Worm (Caenorhabditis elegans): Measurements from ENCODE around the gene T28A11.16.

The T28A11.16 gene

ce11 chrV:3227373-3227772, 31.6 kb downstream of the T28A11.16 start, which contains the start of gene K08D9.2:
K08D9.2 (plus strand) TSS chrV:3227673.
- TF ChIP-seq madf-8 (GFP tag; conservative IDR thresholded peaks at IDR 0.05) (no peak), let-526 (GFP tag; IDR thresholded peaks at IDR 0.05) (no peak), ZK185.1 (tag; optimal IDR thresholded peaks at IDR 0.05; ENCODE audit: poor library complexity, severe bottlenecking) (no peak), him-1 (tag; optimal IDR thresholded peaks at IDR 0.05) (no peak), cebp-1 (GFP tag; IDR thresholded peaks at IDR 0.05) (no peak), cebp-1 (tag; optimal IDR thresholded peaks at IDR 0.05) (no peak)

ce11 chrV:3218604-3219003, 40.4 kb downstream of the T28A11.16 start:
- TF ChIP-seq egrh-3 (GFP tag; IDR thresholded peaks at IDR 0.05) (no peak), snpc-3.4 (tag; optimal IDR thresholded peaks at IDR 0.05) (no peak), dox-1 (GFP tag; IDR thresholded peaks at IDR 0.05) (no peak), ceh-40 (GFP tag; IDR thresholded peaks at IDR 0.05) (no peak), K11D2.4 (GFP tag; IDR thresholded peaks at IDR 0.05) (no peak), Y53F4B.3 (GFP tag; IDR thresholded peaks at IDR 0.05) (no peak), lin-35 (GFP tag; optimal IDR thresholded peaks at IDR 0.05) (no peak), ets-4 (GFP tag; optimal IDR thresholded peaks at IDR 0.05) (no peak), F37B4.10 (GFP tag; IDR thresholded peaks at IDR 0.05) (no peak), lsl-1 (GFP tag; optimal IDR thresholded peaks at IDR 0.05) (no peak), zim-3 (tag; optimal IDR thresholded peaks at IDR 0.05) (no peak), nfyb-1 (GFP tag; IDR thresholded peaks at IDR 0.05) (no peak), F55B11.4 (tag; optimal IDR thresholded peaks at IDR 0.05; ENCODE audit: borderline replicate concordance, insufficient read depth) (no peak), C06A6.2 (GFP tag; conservative IDR thresholded peaks at IDR 0.05) (no peak), T26A5.8 (tag; optimal IDR thresholded peaks at IDR 0.05) (no peak), ztf-25 (GFP tag; IDR thresholded peaks at IDR 0.05) (no peak), F33H1.4 (GFP tag; IDR thresholded peaks at IDR 0.05) (no peak), egl-44 (GFP tag; IDR thresholded peaks at IDR 0.05) (no peak)

DNA sequence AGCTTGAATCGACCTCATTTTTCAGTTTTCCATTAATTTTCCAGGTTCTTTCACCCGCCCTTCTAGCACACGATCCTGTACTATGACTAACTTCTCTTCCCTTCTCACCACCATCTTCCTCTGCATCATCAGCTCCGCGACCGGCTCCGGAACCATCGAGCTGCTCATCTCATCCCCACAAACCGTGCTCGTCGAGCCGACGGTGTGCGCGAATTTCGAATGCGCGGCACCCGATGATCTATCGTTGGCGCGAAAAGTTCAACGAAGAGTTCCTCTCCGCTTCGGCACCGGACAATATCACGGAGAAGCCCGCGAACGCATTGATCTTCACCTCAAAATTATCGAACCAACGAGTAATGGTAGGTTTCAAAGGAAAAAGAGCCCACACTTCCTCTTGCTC, 48.9 kb downstream of the T28A11.16 start, which contains the start of gene apx-1:
TSS of gene apx-1 (plus strand) at position 50 of the 400 bp plus-strand sequence.
- no peak for TF ChIP-seq nhr-90 (tag; optimal IDR thresholded peaks at IDR 0.05)
- TF ChIP-seq zfh-2 (GFP tag; conservative IDR thresholded peaks at IDR 0.05): peak; percentile 72
- peak; percentile 10; the same call in 1 of the 2 replicates for TF ChIP-seq egrh-3 (GFP tag; IDR thresholded peaks at IDR 0.05)
- TF ChIP-seq ama-1 (optimal IDR thresholded peaks at IDR 0.05): no peak
- no peak for TF ChIP-seq ama-1 (GFP tag; optimal IDR thresholded peaks at IDR 0.05)

DNA sequence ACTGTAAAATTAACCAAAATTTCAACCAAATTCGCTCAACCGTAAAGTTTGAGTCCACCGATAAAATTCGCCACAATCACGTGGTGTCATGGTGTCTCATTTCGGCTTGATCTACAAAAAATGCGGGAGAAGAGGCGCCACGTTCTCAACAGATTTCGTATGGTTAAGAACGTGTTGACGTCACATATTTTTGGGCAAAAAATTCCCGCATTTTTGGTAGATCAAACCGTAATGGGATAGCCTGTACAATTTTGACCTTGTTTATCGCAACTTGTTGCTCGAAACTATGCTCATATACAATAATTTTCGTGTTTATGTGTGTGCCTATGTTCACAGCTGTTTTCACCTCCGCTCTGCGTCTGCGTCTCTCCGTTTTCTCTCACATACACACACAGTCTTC, 50.1 kb downstream of the T28A11.16 start:
- TF ChIP-seq ceh-58 (GFP tag; IDR thresholded peaks at IDR 0.05) (no peak), hmg-1.2 (GFP tag; IDR thresholded peaks at IDR 0.05) (0 out of 2 replicates have a peak, but pooled peaks have one; percentile 9)
